Fruit fly (Drosophila melanogaster): ENCODE results near the gene CG14341.

CG14341 gene

DNA sequence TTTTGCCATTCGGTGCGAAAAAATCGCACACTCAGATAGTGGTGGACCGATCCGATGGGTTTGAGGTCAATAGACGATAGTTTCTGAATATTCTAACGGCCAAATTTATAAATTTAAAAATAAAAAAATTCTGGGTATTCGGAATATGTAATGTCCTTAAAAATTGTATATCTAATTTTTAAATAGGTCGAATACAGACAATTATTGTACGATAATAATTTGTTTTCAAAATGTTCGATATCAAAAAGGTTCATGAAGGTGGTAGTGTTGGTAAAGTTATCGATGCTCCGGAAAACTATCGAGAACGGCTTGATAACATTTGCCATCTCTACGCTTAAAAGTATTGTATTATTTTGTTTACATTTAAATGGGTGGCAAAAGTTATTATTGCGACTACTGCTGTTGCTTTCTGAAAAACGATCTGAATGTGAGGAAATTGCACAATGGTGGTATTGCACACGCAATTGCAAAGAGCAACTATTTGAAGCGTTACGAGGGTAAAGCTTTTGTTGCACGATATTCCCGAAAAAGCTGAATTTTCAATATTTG is 3.6 kb downstream of the CG14341 start, which contains the start of the genes CG31922 and Plap (continued):
- TF ChIP-seq Eip75B (GFP tag; optimal IDR thresholded peaks at IDR 0.05) (no peak), Gug (GFP tag; IDR thresholded peaks at IDR 0.05) (no peak), CG11294 (GFP tag; IDR thresholded peaks at IDR 0.05) (no peak), CG6808 (GFP tag; optimal IDR thresholded peaks at IDR 0.05) (no peak), CG6854 (GFP tag; optimal IDR thresholded peaks at IDR 0.05) (no peak), Blimp-1 (GFP tag; optimal IDR thresholded peaks at IDR 0.05) (no peak), cyc (GFP tag; optimal IDR thresholded peaks at IDR 0.05) (peak; percentile 66), CG6163 (GFP tag; IDR thresholded peaks at IDR 0.05) (no peak; the same call in 2 of the 3 replicates), Hr4 (GFP tag; optimal IDR thresholded peaks at IDR 0.05) (no peak), spab (GFP tag; optimal IDR thresholded peaks at IDR 0.05) (no peak), pdm3 (GFP tag; optimal IDR thresholded peaks at IDR 0.05) (no peak), CG32006 (GFP tag; optimal IDR thresholded peaks at IDR 0.05) (no peak), CG6276 (GFP tag; optimal IDR thresholded peaks at IDR 0.05) (no peak), Sox102F (GFP tag; optimal IDR thresholded peaks at IDR 0.05) (no peak), CG15336 (GFP tag; IDR thresholded peaks at IDR 0.05) (no peak), fkh (GFP tag; optimal IDR thresholded peaks at IDR 0.05) (no peak), CG10631 (GFP tag; optimal IDR thresholded peaks at IDR 0.05) (no peak), CG11762 (GFP tag; optimal IDR thresholded peaks at IDR 0.05; ENCODE audit: insufficient read depth) (no peak), CG6792 (GFP tag; optimal IDR thresholded peaks at IDR 0.05) (peak; percentile 59)

DNA sequence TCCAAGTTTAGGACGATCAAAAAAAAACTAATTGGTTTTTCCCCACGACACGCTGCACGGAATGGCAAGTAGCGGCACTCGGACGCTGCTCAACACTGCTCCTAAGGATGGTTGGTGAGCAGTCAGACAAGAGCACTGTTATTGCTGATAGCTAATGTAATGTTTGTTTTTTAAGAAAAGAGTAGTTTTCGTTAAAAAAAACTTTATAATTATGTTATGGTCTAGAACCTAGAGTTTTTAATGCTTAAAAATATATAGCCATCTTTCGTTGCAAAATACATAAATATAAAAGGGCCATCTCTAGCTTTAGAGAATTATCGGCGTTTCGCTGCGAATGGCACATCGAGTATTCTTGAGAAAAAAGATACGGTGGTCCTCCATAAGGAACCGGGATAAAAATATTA is 6.4 kb downstream of the CG14341 start, which contains the start of the genes Charon and CG4887:
TSS of gene Charon (minus strand) at position 102 of the 404 bp plus-strand sequence.
TSS of gene CG4887 (plus strand) at position 306 of the 404 bp plus-strand sequence.
- peak; percentile 41; the same call in 1 of the 2 replicates for TF ChIP-seq CG15336 (GFP tag; IDR thresholded peaks at IDR 0.05)
- peak; percentile 78 for TF ChIP-seq CG3032 (tag; optimal IDR thresholded peaks at IDR 0.05)
- peak; percentile 87 for TF ChIP-seq lz (GFP tag; optimal IDR thresholded peaks at IDR 0.05)
- peak; percentile 25 for TF ChIP-seq Hr38 (GFP tag; optimal IDR thresholded peaks at IDR 0.05)
- peak; percentile 74 for TF ChIP-seq CG6792 (GFP tag; optimal IDR thresholded peaks at IDR 0.05)
- TF ChIP-seq CG6808 (GFP tag; optimal IDR thresholded peaks at IDR 0.05) = no peak
- no peak for TF ChIP-seq spab (GFP tag; optimal IDR thresholded peaks at IDR 0.05)
- TF ChIP-seq Lpt (GFP tag; optimal IDR thresholded peaks at IDR 0.05) = peak; percentile 35
- peak; percentile 64 for TF ChIP-seq CG8319 (GFP tag; optimal IDR thresholded peaks at IDR 0.05)
- no peak for TF ChIP-seq Sox14 (GFP tag; optimal IDR thresholded peaks at IDR 0.05)
- peak; percentile 77 for TF ChIP-seq Sox15 (GFP tag; optimal IDR thresholded peaks at IDR 0.05)
- peak; percentile 81 for TF ChIP-seq achi (GFP tag; optimal IDR thresholded peaks at IDR 0.05)
- TF ChIP-seq esn (GFP tag; optimal IDR thresholded peaks at IDR 0.05) = peak; percentile 90
- TF ChIP-seq acj6 (GFP tag; optimal IDR thresholded peaks at IDR 0.05) = no peak
- peak; percentile 50; the same call in 2 of the 3 replicates for TF ChIP-seq CG6163 (GFP tag; IDR thresholded peaks at IDR 0.05)
- TF ChIP-seq salr (GFP tag; optimal IDR thresholded peaks at IDR 0.05) = peak in 1 of 2 experiments; percentile 29
- TF ChIP-seq cyc (GFP tag; optimal IDR thresholded peaks at IDR 0.05) = peak; percentile 87
- TF ChIP-seq CG32006 (GFP tag; optimal IDR thresholded peaks at IDR 0.05) = no peak
- TF ChIP-seq Hr4 (GFP tag; optimal IDR thresholded peaks at IDR 0.05) = no peak
- TF ChIP-seq CG11762 (GFP tag; optimal IDR thresholded peaks at IDR 0.05; ENCODE audit: insufficient read depth) = peak; percentile 50
- TF ChIP-seq CG1621 (tag; optimal IDR thresholded peaks at IDR 0.05) = peak; percentile 48
- no peak for TF ChIP-seq CG10669 (GFP tag; optimal IDR thresholded peaks at IDR 0.05)
- peak; percentile 32 for TF ChIP-seq fd59A (GFP tag; optimal IDR thresholded peaks at IDR 0.05)
- TF ChIP-seq Ets96B (tag; optimal IDR thresholded peaks at IDR 0.05) = peak; percentile 58
- TF ChIP-seq Met (GFP tag; optimal IDR thresholded peaks at IDR 0.05) = no peak
- no peak for TF ChIP-seq CG4318 (GFP tag; optimal IDR thresholded peaks at IDR 0.05)
- peak; percentile 76 for TF ChIP-seq Gug (GFP tag; IDR thresholded peaks at IDR 0.05)
- TF ChIP-seq CG11294 (GFP tag; IDR thresholded peaks at IDR 0.05) = peak; percentile 66; the same call in 1 of the 2 replicates
- TF ChIP-seq dac (GFP tag; optimal IDR thresholded peaks at IDR 0.05) = peak; percentile 46
- TF ChIP-seq eg (GFP tag; IDR thresholded peaks at IDR 0.05) = peak; percentile 64; the same call in 2 of the 3 replicates
- no peak for TF ChIP-seq Sox102F (GFP tag; optimal IDR thresholded peaks at IDR 0.05)
- no peak for TF ChIP-seq dsx (GFP tag; optimal IDR thresholded peaks at IDR 0.05; ENCODE audit: poor library complexity, severe bottlenecking)
- TF ChIP-seq CG6854 (GFP tag; optimal IDR thresholded peaks at IDR 0.05) = peak; percentile 31
- TF ChIP-seq CG8119 (GFP tag; IDR thresholded peaks at IDR 0.05) = peak; percentile 37; the same call in 2 of the 3 replicates
- TF ChIP-seq vri (GFP tag; optimal IDR thresholded peaks at IDR 0.05) = no peak
- peak; percentile 75 for TF ChIP-seq CG11902 (GFP tag; optimal IDR thresholded peaks at IDR 0.05)
- peak; percentile 89 for TF ChIP-seq Hr39 (GFP tag; optimal IDR thresholded peaks at IDR 0.05)
- TF ChIP-seq topi (GFP tag; optimal IDR thresholded peaks at IDR 0.05) = peak; percentile 83
- TF ChIP-seq Ets21C (GFP tag; optimal IDR thresholded peaks at IDR 0.05) = no peak
- peak; percentile 92 for TF ChIP-seq CG31627 (GFP tag; optimal IDR thresholded peaks at IDR 0.05)
